Worm (Caenorhabditis elegans) whole organism, mixed stage, embryonic: ENCODE results near the gene srw-2.
A peak's percentile ranks its signal among the peaks of the same experiment; 100 is the strongest.

Experiments
- M03D4.4 ChIP-seq: sonication (generic microtip); optimal IDR thresholded peaks from 2 replicates; lab custom pipeline; 2017; ENCODE audit warnings: mild to moderate bottlenecking, missing genetic modification characterization, missing compliant biosample characterization
- bed-3 ChIP-seq: fragments of 200-800 bp; sonication (Bioruptor generic); optimal IDR thresholded peaks from 3 replicates; lab custom pipeline; 2018; ENCODE audit warnings: mild to moderate bottlenecking, missing genetic modification characterization, moderate library complexity, missing compliant biosample characterization
- blmp-1 ChIP-seq: fragments of 150-350 bp; optimal IDR thresholded peaks from 2 replicates; lab custom pipeline; 2014; ENCODE audit warnings: missing biosample characterization, missing genetic modification characterization
- ceh-39 ChIP-seq: fragments of 150-350 bp; optimal IDR thresholded peaks from 2 replicates; lab custom pipeline; 2014; ENCODE audit warnings: missing biosample characterization, missing genetic modification characterization
- ceh-43 ChIP-seq: fragments of 200-800 bp; sonication (Bioruptor generic); optimal IDR thresholded peaks from 2 replicates; lab custom pipeline; 2018; ENCODE audit warnings: mild to moderate bottlenecking, missing genetic modification characterization, moderate library complexity, missing compliant biosample characterization
- ceh-83 ChIP-seq: fragments of 200-800 bp; sonication (Bioruptor generic); optimal IDR thresholded peaks from 2 replicates; lab custom pipeline; 2018; ENCODE audit warnings: mild to moderate bottlenecking, missing genetic modification characterization, missing compliant biosample characterization
- ces-1 ChIP-seq: fragments of 150-350 bp; optimal IDR thresholded peaks from 2 replicates; lab custom pipeline; 2014; ENCODE audit warnings: missing biosample characterization, missing genetic modification reagents, missing genetic modification characterization
- elt-1 ChIP-seq: sonication (generic microtip); optimal IDR thresholded peaks from 2 replicates; lab custom pipeline; 2017; ENCODE audit warnings: missing genetic modification characterization, mild to moderate bottlenecking, missing compliant biosample characterization, antibody characterized with exemption, moderate library complexity, borderline replicate concordance; ENCODE audit not compliant: insufficient read depth
- ham-2 ChIP-seq: fragments of 200-800 bp; sonication (Bioruptor generic); optimal IDR thresholded peaks from 2 replicates; lab custom pipeline; 2018; ENCODE audit warnings: mild to moderate bottlenecking, missing genetic modification characterization, missing compliant biosample characterization
- hlh-1 ChIP-seq: fragments of 150-350 bp; optimal IDR thresholded peaks from 2 replicates; lab custom pipeline; 2014; ENCODE audit warnings: missing biosample characterization, missing genetic modification reagents, missing genetic modification characterization
- lin-13 ChIP-seq: fragments of 150-350 bp; optimal IDR thresholded peaks from 2 replicates; lab custom pipeline; 2014; ENCODE audit warnings: missing biosample characterization, missing genetic modification characterization
- lin-32 ChIP-seq: fragments of 200-800 bp; sonication (Bioruptor generic); optimal IDR thresholded peaks from 2 replicates; lab custom pipeline; 2018; ENCODE audit warnings: mild to moderate bottlenecking, missing genetic modification characterization, missing compliant biosample characterization
- lsy-2 ChIP-seq: fragments of 150-350 bp; optimal IDR thresholded peaks from 2 replicates; lab custom pipeline; 2014; ENCODE audit warnings: missing biosample characterization, missing genetic modification characterization
- mab-5 ChIP-seq: fragments of 150-350 bp; optimal IDR thresholded peaks from 2 replicates; lab custom pipeline; 2014; ENCODE audit warnings: missing biosample characterization, missing genetic modification characterization
- mep-1 ChIP-seq: fragments of 150-350 bp; optimal IDR thresholded peaks from 2 replicates; lab custom pipeline; 2017; ENCODE audit warnings: missing biosample characterization, missing genetic modification reagents, missing genetic modification characterization, inconsistent platforms
- mls-2 ChIP-seq: sonication (generic microtip); optimal IDR thresholded peaks from 2 replicates; lab custom pipeline; 2016; ENCODE audit warnings: mild to moderate bottlenecking, missing genetic modification characterization, moderate library complexity, missing compliant biosample characterization
- nhr-12 ChIP-seq: fragments of 150-350 bp; optimal IDR thresholded peaks from 2 replicates; lab custom pipeline; 2014; ENCODE audit warnings: missing biosample characterization, missing genetic modification characterization
- nhr-2 ChIP-seq: fragments of 150-350 bp; optimal IDR thresholded peaks from 2 replicates; lab custom pipeline; 2014; ENCODE audit warnings: missing biosample characterization, missing genetic modification characterization
- nhr-28 ChIP-seq: fragments of 150-350 bp; optimal IDR thresholded peaks from 2 replicates; lab custom pipeline; 2014; ENCODE audit warnings: missing biosample characterization, missing genetic modification characterization
- nhr-76 ChIP-seq: sonication (generic microtip); optimal IDR thresholded peaks from 2 replicates; lab custom pipeline; 2017; ENCODE audit warnings: missing biosample characterization, missing genetic modification characterization
- pha-4 ChIP-seq: fragments of 150-350 bp; optimal IDR thresholded peaks from 2 replicates; lab custom pipeline; 2018; ENCODE audit warnings: missing biosample characterization, missing genetic modification reagents, missing genetic modification characterization
- sem-2 ChIP-seq: fragments of 200-800 bp; sonication (Bioruptor generic); optimal IDR thresholded peaks from 2 replicates; lab custom pipeline; 2018; ENCODE audit warnings: mild to moderate bottlenecking, missing genetic modification characterization, missing compliant biosample characterization
- snpc-4 ChIP-seq: fragments of 150-350 bp; optimal IDR thresholded peaks from 2 replicates; lab custom pipeline; 2014; ENCODE audit warnings: missing biosample characterization, missing genetic modification characterization
- sptf-1 ChIP-seq: sonication (generic microtip); optimal IDR thresholded peaks from 2 replicates; lab custom pipeline; 2017; ENCODE audit warnings: mild to moderate bottlenecking, missing genetic modification characterization, moderate library complexity, missing compliant biosample characterization
- tbx-8 ChIP-seq: fragments of 200-800 bp; sonication (Bioruptor generic); optimal IDR thresholded peaks from 2 replicates; lab custom pipeline; 2018; ENCODE audit warnings: mild to moderate bottlenecking, missing genetic modification characterization, moderate library complexity, missing compliant biosample characterization
- unc-120 ChIP-seq: sonication (generic microtip); optimal IDR thresholded peaks from 2 replicates; lab custom pipeline; 2017; ENCODE audit warnings: missing genetic modification characterization, missing compliant biosample characterization; ENCODE audit not compliant: poor library complexity, severe bottlenecking
- unc-39 ChIP-seq: fragments of 150-350 bp; optimal IDR thresholded peaks from 2 replicates; lab custom pipeline; 2014; ENCODE audit warnings: missing biosample characterization, missing genetic modification characterization
- unc-62 ChIP-seq: fragments of 150-350 bp; optimal IDR thresholded peaks from 2 replicates; lab custom pipeline; 2014; ENCODE audit warnings: missing biosample characterization, missing genetic modification reagents, missing genetic modification characterization
- zip-8 ChIP-seq: fragments of 150-350 bp; optimal IDR thresholded peaks from 2 replicates; lab custom pipeline; 2014; ENCODE audit warnings: missing biosample characterization, missing genetic modification characterization
- ztf-11 ChIP-seq: fragments of 150-350 bp; optimal IDR thresholded peaks from 2 replicates; lab custom pipeline; 2014; ENCODE audit warnings: missing biosample characterization, missing genetic modification characterization

The srw-2 gene

DNA sequence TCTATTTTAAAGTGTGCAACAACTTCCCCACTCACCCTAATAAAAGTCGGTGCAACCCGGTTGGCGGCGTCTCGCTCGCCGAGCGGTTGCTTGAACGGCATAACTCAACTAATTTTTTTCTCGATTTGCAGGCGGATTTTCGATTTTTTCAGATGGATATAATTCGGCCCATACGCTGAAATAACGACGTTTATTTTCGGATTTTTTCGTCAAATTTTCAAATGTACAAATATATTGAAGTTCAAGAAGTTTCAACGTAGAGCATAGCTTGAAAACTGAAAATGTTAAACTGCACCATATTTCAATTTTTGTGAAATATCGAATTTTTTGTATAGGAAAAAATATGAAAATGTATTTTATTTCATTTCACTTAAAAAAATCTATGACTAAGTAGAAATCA is 22.9 kb upstream of the srw-2 start, which contains the start of gene ketn-1:
Gene ketn-1, minus strand, starts transcription at position 101 of the 400 bp plus-strand sequence.
- TF ChIP-seq ceh-39 (no peak), M03D4.4 (tag; lab: Kevin White, UChicago) (no peak), ceh-43 (GFP tag; lab: Kevin White, UChicago) (no peak), snpc-4 (tag; lab: Kevin White, UChicago) (no peak), nhr-2 (no peak), blmp-1 (tag; lab: Kevin White, UChicago) (no peak), sptf-1 (tag; lab: Kevin White, UChicago) (no peak)

- peak; percentile 46 for TF ChIP-seq unc-120
- peak; percentile 32 for TF ChIP-seq hlh-1 (tag; lab: Kevin White, UChicago)
- TF ChIP-seq lsy-2 (tag; lab: Kevin White, UChicago): no peak
- TF ChIP-seq blmp-1 (tag; lab: Kevin White, UChicago): no peak
These were observed 21.2 kb upstream of the srw-2 start for ce11 chrV:2809443-2809842.

DNA sequence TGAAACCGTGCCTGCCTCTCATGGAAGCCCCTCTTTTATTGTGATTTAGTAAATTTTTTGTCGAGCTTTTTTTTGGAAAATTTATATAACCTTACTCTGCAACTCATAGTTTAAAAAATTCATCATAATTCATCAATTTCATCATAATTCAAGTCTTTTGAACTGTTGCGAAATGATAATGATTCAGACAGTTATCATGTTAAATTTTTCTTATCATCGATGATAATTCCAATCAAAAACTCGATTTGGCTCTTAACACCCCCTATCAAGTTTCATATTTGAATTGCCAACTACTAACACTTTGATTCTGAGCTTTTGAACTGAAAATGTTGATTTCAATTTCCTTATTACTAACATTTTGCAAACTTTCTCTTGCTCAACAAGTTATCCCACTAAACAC is 20.5 kb upstream of the srw-2 start, which contains the start of gene F54E2.1:
Gene F54E2.1, plus strand, starts transcription at position 235 of the 400 bp plus-strand sequence.
- TF ChIP-seq lin-13 (no peak), elt-1 (tag; lab: Kevin White, UChicago) (no peak), ceh-39 (no peak), nhr-28 (tag; lab: Kevin White, UChicago) (no peak), unc-39 (tag; lab: Kevin White, UChicago) (no peak), unc-120 (no peak), nhr-2 (no peak)

- TF ChIP-seq ztf-11 (tag; lab: Kevin White, UChicago): no peak
- no peak for TF ChIP-seq zip-8 (tag; lab: Kevin White, UChicago)
- no peak for TF ChIP-seq unc-39 (tag; lab: Kevin White, UChicago)
- no peak for TF ChIP-seq snpc-4 (tag; lab: Kevin White, UChicago)
- no peak for TF ChIP-seq ceh-83 (GFP tag; lab: Kevin White, UChicago)
- TF ChIP-seq nhr-28 (tag; lab: Kevin White, UChicago): no peak
- TF ChIP-seq nhr-12: no peak
- no peak for TF ChIP-seq tbx-8 (GFP tag; lab: Kevin White, UChicago)
- no peak for TF ChIP-seq nhr-76 (tag; lab: Kevin White, UChicago)
- TF ChIP-seq mab-5 (tag; lab: Kevin White, UChicago): no peak
- no peak for TF ChIP-seq blmp-1 (tag; lab: Kevin White, UChicago)
- no peak for TF ChIP-seq unc-62
- no peak for TF ChIP-seq mep-1 (tag; lab: Kevin White, UChicago)
- no peak for TF ChIP-seq pha-4 (tag; lab: Kevin White, UChicago)
- TF ChIP-seq nhr-2: no peak
These were observed 16.8 kb upstream of the srw-2 start, which contains the start of gene F54E2.9 for ce11 chrV:2813856-2814255. Gene F54E2.9 (minus strand): TSS chrV:2813987.

ce11 chrV:2815956-2816355 is 14.7 kb upstream of the srw-2 start, which contains the start of gene F54E2.5:
Gene F54E2.5 (minus strand): TSS chrV:2816056.
- TF ChIP-seq tbx-8 (GFP tag; lab: Kevin White, UChicago) (no peak), sptf-1 (tag; lab: Kevin White, UChicago) (no peak), unc-120 (no peak), mep-1 (tag; lab: Kevin White, UChicago) (no peak), mab-5 (tag; lab: Kevin White, UChicago) (no peak), mls-2 (tag; lab: Kevin White, UChicago) (no peak), ham-2 (GFP tag; lab: Kevin White, UChicago) (no peak), lin-32 (GFP tag; lab: Kevin White, UChicago) (no peak)

- no peak for TF ChIP-seq unc-39 (tag; lab: Kevin White, UChicago)
- TF ChIP-seq nhr-76 (tag; lab: Kevin White, UChicago): no peak
- TF ChIP-seq sem-2 (GFP tag; lab: Kevin White, UChicago): no peak
- TF ChIP-seq snpc-4 (tag; lab: Kevin White, UChicago): no peak
- TF ChIP-seq bed-3 (GFP tag; lab: Kevin White, UChicago): no peak
- no peak for TF ChIP-seq unc-120
- no peak for TF ChIP-seq sptf-1 (tag; lab: Kevin White, UChicago)
- no peak for TF ChIP-seq hlh-1 (tag; lab: Kevin White, UChicago)
- TF ChIP-seq ham-2 (GFP tag; lab: Kevin White, UChicago): no peak
- no peak for TF ChIP-seq tbx-8 (GFP tag; lab: Kevin White, UChicago)
- no peak for TF ChIP-seq nhr-28 (tag; lab: Kevin White, UChicago)
- no peak for TF ChIP-seq lsy-2 (tag; lab: Kevin White, UChicago)
- TF ChIP-seq ces-1 (GFP tag; lab: Kevin White, UChicago): no peak
- no peak for TF ChIP-seq M03D4.4 (tag; lab: Kevin White, UChicago)
- no peak for TF ChIP-seq nhr-12
- TF ChIP-seq nhr-2: no peak
- no peak for TF ChIP-seq unc-62
- no peak for TF ChIP-seq ceh-43 (GFP tag; lab: Kevin White, UChicago)
These were observed 12.6 kb upstream of the srw-2 start, which contains the start of gene srt-34 for ce11 chrV:2818117-2818516. Gene srt-34 (minus strand): TSS chrV:2818217.
